Fruit fly (Drosophila melanogaster) ovary, adult (tissue): Measurements from ENCODE around the gene CG17564.

Experiments used
- CG17801 ChIP-seq: fragments of 200-800 bp; optimal IDR thresholded peaks from 2 replicates; lab custom pipeline; 2019; ENCODE audit warnings: missing biosample characterization, mild to moderate bottlenecking, missing genetic modification characterization, moderate library complexity; ENCODE audit not compliant: partially characterized antibody

The CG17564 gene

DNA sequence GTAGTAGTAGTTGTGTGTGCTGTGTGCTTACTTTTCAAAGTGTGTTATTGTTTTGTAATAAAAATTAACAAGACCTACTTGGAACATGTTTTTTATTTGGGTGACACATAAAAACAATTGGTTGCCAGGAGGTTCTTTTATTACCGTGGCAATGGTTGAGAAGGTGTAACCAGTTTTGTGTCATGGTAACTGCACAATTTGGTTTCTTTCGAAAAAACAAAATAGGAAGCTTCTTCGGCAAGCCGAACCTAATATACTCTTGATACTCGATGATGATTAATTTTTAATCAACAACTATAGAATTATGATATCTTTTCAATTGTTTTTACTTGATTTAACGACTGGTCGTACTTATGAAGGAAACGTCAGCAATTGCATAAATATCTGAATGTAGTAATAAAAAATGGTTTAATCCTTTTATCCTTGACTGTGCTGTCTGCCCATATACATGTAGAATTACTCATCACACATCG lies at the start of gene CG17564, which contains the start of gene CG10750:
Gene CG17564, minus strand, starts transcription at position 101 of the 473 bp plus-strand sequence.
Gene CG10750, plus strand, starts transcription at position 423 of the 473 bp plus-strand sequence.
- TF ChIP-seq CG17801 (GFP tag; lab: Kevin White, UChicago), result no peak

DNA sequence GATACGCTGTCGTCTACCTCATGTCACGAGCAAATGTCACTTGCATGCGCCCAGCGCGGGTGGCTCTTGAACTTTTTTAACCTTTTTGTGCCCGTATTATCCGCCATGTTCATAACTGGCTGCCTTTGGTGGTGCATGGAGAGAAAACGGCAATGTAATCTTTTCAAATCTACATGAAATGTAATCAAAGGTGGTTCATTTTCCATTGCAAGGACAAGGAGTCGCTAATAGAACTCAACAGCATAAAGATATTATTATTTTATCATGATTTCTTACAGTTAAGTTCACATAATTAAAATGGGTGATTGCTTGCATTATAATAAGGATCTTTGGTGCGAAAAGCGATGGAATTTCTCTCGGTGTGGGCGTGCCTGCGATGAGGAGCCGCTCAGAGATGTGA lies 43.0 kb upstream of the CG17564 start:
- no peak for TF ChIP-seq CG17801 (GFP tag; lab: Kevin White, UChicago)

DNA sequence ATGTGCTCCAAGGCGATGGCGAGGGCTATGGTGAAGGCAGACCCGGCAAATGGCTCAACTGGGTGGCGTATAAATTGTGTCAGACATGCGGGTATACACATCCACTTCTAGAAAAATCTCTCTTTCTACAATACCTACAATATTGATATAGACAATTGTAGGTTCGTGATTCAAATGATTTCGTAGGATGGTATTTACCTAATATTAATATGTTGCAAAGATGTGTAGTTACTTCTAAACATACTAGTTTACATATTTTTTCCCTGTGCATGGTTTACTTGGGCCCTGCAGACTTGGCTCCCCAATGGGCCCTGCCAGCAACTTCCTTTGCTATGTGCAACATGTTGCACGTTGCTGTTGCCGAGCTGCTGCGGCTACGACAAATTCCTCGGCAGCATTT lies 42.3 kb upstream of the CG17564 start:
- TF ChIP-seq CG17801 (GFP tag; lab: Kevin White, UChicago), result no peak

DNA sequence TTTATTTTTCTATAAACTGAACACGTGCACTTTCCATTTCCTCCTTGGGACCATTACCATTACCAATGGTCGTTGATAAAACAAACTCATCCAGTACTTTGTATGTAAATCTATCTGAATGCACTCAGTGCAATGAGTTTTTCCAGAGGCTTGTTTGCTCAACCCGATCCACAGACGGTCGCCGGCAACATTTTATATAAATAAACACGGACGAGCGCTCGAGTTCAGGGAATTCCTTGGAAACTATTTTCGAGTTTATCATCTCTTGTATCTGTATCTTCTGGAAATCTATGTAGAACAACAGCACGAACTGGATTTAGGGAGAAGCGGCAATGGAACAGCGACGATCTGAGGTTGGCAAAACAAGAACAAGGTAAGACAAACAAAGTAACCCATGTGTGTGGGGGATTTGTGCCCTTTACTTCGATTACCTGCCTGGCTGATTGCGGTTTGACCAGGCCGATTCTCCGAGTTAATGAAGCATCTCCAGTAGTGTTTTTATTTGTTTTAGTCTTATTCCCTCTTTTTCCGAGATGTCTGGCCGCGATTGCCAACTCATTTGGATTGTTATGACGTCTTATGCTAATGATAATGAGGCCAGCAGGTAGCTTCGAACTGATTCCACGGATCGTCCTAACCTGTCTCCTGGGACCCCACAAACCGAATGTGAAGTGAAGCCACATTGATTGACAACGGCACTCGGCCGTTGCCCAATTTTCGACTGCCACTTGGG lies 41.5 kb upstream of the CG17564 start:
- TF ChIP-seq CG17801 (GFP tag; lab: Kevin White, UChicago), result no peak

DNA sequence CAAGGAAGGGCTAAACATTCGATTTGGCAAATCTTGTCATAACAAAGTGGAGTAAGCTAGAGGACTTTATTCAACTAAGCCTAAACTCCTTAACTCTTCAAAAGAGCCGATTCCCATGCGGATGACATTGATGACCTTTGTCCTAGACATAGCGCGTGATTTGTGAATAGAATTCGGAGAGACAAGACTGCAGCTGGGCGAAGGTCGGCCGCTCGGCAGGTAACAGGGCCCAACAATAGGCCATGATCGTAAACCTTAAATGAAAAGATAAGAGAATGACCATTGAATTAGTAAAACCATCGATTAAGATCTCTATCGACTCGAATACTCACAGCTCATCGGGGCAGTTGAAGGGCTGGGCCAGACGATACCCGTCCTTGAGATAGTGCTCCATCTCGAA lies 39.3 kb upstream of the CG17564 start:
- no peak for TF ChIP-seq CG17801 (GFP tag; lab: Kevin White, UChicago)

DNA sequence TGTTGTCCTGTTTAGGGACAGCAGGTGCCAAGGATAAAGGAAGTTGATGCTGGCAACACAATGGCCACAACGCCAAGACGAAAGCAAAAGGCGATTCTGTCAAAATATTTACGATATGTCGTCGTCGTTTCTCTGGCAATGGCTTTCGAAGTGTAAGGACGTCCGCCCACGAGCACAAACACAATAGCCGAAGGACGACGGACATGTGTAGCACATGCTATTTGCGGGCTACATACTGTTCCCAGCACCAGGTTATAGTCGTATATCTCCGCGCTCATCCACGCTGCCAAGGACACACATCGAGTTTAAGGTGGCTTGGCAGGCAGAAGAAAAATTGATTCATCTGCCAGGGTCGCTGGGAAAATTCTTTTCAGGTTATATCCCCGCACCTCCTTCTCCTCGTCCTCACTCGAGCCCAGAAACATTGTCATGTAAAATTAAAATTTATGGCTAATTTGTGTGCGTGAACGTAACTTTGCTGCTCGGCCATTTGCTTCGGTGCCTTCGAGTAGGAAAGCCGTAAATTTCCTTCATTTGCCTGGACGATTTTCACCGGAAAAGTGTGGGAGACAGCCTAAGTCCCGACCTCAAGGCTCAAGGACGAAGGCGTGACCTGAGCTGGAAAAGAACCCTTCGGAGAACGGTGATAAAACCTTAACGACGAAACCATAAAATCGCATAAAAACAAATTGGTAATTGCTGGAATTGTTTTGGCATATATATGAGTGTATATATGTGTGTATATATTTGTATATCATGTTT lies 38.4 kb upstream of the CG17564 start:
- no peak for TF ChIP-seq CG17801 (GFP tag; lab: Kevin White, UChicago)

DNA sequence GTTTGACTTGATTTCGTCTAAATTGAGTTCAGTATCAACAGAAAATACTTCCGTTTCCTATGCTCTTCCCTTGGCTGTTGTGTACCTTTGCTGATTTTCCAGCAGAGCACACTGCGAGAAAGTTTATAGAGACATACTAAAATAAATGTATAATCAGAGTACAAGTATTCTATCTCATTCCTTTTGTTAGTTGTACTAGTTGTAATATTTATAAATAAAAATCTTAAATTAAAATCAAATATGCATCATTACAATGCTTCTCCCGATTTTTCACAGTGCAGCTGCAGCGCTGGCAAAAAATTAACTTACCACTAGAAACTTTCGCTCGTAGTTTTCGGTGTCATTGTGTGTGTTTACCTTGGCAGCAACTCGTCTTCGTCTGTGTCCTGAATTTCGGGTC lies 35.3 kb upstream of the CG17564 start:
- no peak for TF ChIP-seq CG17801 (GFP tag; lab: Kevin White, UChicago)

DNA sequence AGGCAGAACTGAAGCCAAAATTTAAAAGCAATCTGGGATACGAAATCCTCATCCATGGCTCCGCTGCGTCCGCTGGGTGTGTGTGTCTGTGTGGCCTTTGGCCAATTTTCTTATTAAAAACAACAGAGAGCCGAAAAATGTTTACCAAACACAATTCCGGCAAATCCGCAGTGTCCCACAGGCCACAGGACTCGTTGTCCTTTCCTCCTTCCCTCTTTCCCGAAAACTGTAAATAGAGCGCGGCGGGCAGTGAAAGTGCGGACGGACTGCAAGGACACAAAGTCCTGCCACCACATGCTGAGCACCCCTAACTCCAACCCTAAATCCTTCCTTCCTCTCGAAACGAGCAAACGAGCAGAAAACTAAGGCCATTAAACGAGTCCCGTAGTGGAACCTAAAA lies 34.2 kb upstream of the CG17564 start:
- TF ChIP-seq CG17801 (GFP tag; lab: Kevin White, UChicago), result no peak

DNA sequence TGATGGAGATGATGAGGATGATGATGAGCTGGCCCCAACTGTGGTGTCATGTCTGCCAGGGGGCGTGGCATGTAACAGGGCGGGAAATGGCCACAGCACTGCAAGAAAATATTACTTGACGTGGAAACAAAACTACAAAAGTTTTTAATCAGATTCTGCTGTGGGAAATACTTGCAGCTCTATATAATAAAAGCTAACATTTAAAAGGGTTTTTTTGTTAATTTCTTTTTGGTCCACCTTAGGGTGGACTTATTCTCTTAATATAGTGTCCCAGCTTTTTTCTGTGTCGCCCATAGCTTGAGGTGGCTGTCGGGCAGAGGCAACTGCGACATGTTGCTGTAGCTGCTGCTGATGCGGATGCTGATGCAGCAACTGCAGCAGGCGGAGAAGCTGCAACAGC lies 28.9 kb upstream of the CG17564 start:
- no peak for TF ChIP-seq CG17801 (GFP tag; lab: Kevin White, UChicago)

DNA sequence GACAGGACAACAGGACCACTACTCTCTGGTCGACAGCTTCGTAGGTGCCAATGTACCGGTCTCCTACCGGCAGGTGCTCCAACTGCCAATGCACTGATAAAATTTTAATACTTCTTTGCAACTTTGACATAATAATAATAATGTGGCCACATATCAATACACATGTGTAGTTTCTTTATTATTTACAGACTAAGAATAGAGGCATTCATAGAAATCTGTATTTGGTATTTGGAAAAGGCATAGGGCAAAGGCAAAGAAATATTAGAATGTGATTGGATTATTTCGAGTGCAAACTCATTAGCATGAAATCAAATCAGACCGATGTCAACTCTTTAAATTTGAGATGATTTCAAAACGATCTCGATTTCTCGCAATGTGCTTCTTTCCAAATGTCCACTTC lies 28.1 kb upstream of the CG17564 start:
- TF ChIP-seq CG17801 (GFP tag; lab: Kevin White, UChicago), result no peak

DNA sequence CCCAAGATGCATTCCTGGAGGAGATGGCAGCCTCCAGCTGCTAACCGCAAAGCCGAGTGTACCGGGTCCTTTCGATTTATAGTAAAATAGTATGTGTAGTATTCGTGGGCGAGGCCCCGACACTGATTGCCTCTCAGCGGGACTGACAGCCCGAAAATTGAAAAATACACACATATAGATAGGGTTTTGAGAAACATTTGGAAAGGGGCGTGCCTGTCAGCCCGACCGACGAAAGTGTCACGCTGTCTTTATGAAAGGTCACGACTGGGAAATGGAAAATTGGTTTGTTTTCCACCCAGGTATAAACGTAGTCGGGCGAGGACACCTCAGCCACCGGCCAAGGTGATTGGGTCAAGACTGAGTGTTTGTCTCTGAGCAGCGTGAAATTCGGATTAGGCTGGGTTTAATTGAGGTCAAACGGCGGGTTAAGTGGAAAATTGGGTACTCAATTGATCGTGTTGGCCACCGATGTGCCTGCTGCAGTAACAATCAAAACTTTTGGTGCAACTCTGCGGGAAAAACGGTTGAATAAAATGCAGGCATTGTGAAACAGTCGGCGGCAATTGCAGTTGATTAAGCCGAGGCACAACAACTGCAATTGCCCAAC lies 27.2 kb upstream of the CG17564 start:
- no peak for TF ChIP-seq CG17801 (GFP tag; lab: Kevin White, UChicago)

DNA sequence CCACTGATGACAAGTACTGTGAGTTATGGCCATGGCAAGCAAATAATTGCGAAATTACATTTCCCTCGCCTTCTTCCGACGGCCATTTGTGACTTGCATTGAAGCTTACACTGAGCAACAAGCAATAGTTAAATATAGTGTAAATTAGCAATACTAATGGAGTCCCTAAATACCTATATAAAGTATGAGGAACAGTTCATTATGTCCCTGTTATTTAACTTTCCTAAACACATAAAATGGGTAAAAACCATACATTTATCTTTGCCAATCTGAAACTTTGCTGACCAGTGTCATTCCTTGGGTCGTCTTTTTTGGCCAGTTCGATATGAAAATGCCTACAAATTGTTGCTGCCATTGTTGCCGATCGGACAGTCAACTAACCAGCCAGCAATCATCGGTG lies 25.7 kb upstream of the CG17564 start:
- no peak for TF ChIP-seq CG17801 (GFP tag; lab: Kevin White, UChicago)

DNA sequence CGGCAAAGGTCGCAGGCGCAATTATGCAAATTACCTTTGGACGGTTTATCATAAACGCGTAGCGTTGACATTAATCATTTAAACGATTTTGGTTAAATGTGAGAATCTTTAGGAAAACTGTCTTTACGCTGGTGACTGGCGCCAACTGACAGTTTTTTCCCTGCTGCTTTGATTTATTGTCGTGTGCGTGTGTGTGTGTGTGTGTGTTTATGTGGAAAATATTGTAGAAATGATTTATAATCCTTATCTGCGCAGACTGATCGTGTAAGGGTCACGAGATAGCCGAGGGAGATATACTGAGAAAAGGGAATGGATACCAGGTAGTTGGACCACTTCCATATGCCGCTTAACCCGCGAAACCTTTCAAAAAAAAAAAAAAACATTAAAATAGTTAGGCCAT lies 25.0 kb upstream of the CG17564 start:
- TF ChIP-seq CG17801 (GFP tag; lab: Kevin White, UChicago), result no peak

DNA sequence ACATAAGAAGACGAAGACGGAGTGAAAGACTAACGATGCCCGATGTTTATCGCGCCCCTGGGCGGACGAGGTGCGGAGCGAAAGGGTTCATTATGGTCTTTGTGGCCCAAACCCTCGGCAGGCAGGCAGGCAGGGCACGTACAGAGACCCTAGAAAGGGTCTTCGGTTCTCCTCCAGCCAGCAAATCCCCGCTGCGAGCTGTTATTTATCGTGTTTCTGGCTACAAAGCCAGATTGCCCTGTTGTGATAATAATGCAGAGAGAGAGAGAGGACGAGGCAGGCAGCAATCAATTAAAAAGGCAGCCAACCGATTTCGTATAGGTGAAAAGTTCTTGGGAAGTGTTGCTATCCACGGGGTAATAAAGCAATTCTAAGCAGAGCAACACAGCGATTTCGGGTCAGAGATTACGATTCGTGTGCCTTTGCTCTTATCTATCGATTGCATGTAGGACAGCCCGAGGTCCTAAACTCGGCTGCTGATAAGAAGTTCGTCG lies 23.8 kb upstream of the CG17564 start:
- TF ChIP-seq CG17801 (GFP tag; lab: Kevin White, UChicago), result no peak

DNA sequence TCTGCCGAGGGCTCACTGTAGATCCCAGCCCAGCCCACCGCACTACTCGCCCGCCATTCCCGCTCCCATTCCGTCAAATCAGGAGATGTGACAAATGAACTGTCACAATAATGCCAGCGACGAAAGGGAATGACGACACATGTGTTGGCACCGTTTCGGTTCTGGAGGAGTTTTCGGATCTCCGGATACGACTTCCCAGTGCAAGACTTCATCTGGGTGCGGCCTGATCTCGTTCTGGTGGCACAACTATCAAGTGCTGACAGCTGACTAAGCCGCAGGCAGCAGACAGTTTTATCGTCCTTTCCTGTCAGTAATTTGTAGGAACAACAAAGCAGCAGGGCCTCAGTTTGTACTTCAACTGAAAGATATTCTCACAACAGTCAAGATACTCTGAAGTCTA lies 23.0 kb upstream of the CG17564 start:
- no peak for TF ChIP-seq CG17801 (GFP tag; lab: Kevin White, UChicago)
